Fruit fly (Drosophila melanogaster) whole organism, embryonic: ENCODE results near the gene Tlk.

Experiments used
- Atf3 ChIP-seq: fragments of 200-800 bp; sonication (Bioruptor generic); optimal IDR thresholded peaks from 3 replicates; lab custom pipeline; 2016; ENCODE audit warnings: missing biosample characterization, missing genetic modification characterization
- Atf6 ChIP-seq: fragments of 200-800 bp; sonication (Bioruptor generic); IDR thresholded peaks from 2 replicates; pipeline ENCODE4 v1.3.6; 2022; ENCODE audit warnings: missing biosample characterization, missing genetic modification characterization
- CG12155 ChIP-seq: fragments of 200-800 bp; sonication (Bioruptor generic); optimal IDR thresholded peaks from 3 replicates; lab custom pipeline; 2016; ENCODE audit warnings: missing biosample characterization, missing genetic modification characterization
- CG12942 ChIP-seq: fragments of 200-800 bp; sonication (Bioruptor generic); optimal IDR thresholded peaks from 3 replicates; lab custom pipeline; 2016; ENCODE audit warnings: missing biosample characterization, missing genetic modification characterization
- CG14441 ChIP-seq: fragments of 200-800 bp; sonication (Bioruptor generic); IDR thresholded peaks from 2 replicates; pipeline ENCODE4 v1.3.6; 2022; ENCODE audit warnings: missing biosample characterization, missing genetic modification characterization
- CG15514 ChIP-seq: fragments of 200-800 bp; sonication (Bioruptor generic); optimal IDR thresholded peaks from 3 replicates; lab custom pipeline; 2017; ENCODE audit warnings: missing biosample characterization, missing genetic modification characterization, mild to moderate bottlenecking, moderate library complexity, missing genetic modification reagents
- CG17328 ChIP-seq: fragments of 200-800 bp; sonication (Bioruptor generic); IDR thresholded peaks from 2 replicates; pipeline ENCODE4 v1.3.6; 2022; ENCODE audit warnings: missing biosample characterization, missing genetic modification characterization
- CG2199 ChIP-seq: fragments of 200-800 bp; sonication (Bioruptor generic); IDR thresholded peaks from 3 replicates; pipeline ENCODE4 v1.3.6; 2022; ENCODE audit warnings: missing biosample characterization, missing genetic modification characterization
- CG2202 ChIP-seq: fragments of 200-800 bp; sonication (Bioruptor generic); optimal IDR thresholded peaks from 2 replicates; lab custom pipeline; 2018; ENCODE audit warnings: missing biosample characterization, mild to moderate bottlenecking, missing genetic modification characterization
- CG2889 ChIP-seq: fragments of 200-800 bp; sonication (Bioruptor generic); IDR thresholded peaks from 3 replicates; pipeline ENCODE4 v1.3.6; 2022; ENCODE audit warnings: missing biosample characterization, missing genetic modification characterization
- CG3995 ChIP-seq: fragments of 200-800 bp; sonication (Bioruptor generic); optimal IDR thresholded peaks from 3 replicates; lab custom pipeline; 2016; ENCODE audit warnings: missing biosample characterization, missing genetic modification characterization
- CG4282 ChIP-seq: fragments of 200-800 bp; sonication (Bioruptor generic); optimal IDR thresholded peaks from 2 replicates; lab custom pipeline; 2016; ENCODE audit warnings: missing biosample characterization, missing genetic modification characterization
- CG4617 ChIP-seq: fragments of 200-800 bp; sonication (Bioruptor generic); optimal IDR thresholded peaks from 3 replicates; lab custom pipeline; 2016; ENCODE audit warnings: missing biosample characterization, missing genetic modification characterization, borderline replicate concordance
- CG4820 ChIP-seq: fragments of 200-800 bp; sonication (Bioruptor generic); optimal IDR thresholded peaks from 3 replicates; lab custom pipeline; 2016; ENCODE audit warnings: missing biosample characterization, missing genetic modification characterization
- CG5180 ChIP-seq: fragments of 200-800 bp; sonication (Bioruptor generic); optimal IDR thresholded peaks from 3 replicates; lab custom pipeline; 2017; ENCODE audit warnings: missing biosample characterization, missing genetic modification characterization, mild to moderate bottlenecking, moderate library complexity, missing genetic modification reagents
- CG5953 ChIP-seq: fragments of 200-800 bp; sonication (Bioruptor generic); IDR thresholded peaks from 2 replicates; pipeline ENCODE4 v1.3.6; 2022; ENCODE audit warnings: missing biosample characterization, missing genetic modification characterization
- CG6791 ChIP-seq: fragments of 200-800 bp; sonication (Bioruptor generic); IDR thresholded peaks from 3 replicates; pipeline ENCODE4 v1.3.6; 2022; ENCODE audit warnings: missing biosample characterization, missing genetic modification characterization; ENCODE audit not compliant: partially characterized antibody
- CG8924 ChIP-seq: fragments of 200-800 bp; optimal IDR thresholded peaks from 3 replicates; lab custom pipeline; 2019; ENCODE audit warnings: missing biosample characterization, mild to moderate bottlenecking, missing genetic modification characterization, moderate library complexity
- CG9817 ChIP-seq: fragments of 200-800 bp; sonication (Bioruptor generic); optimal IDR thresholded peaks from 2 replicates; lab custom pipeline; 2018; ENCODE audit warnings: missing biosample characterization, mild to moderate bottlenecking, missing genetic modification characterization, moderate library complexity
- CoRest ChIP-seq: fragments of 200-800 bp; sonication (Bioruptor generic); optimal IDR thresholded peaks from 3 replicates; lab custom pipeline; 2018; ENCODE audit warnings: missing biosample characterization, mild to moderate bottlenecking, missing genetic modification characterization, moderate library complexity
- Deaf1 ChIP-seq: fragments of 200-800 bp; optimal IDR thresholded peaks from 3 replicates; lab custom pipeline; 2019; ENCODE audit warnings: missing biosample characterization, mild to moderate bottlenecking, missing genetic modification characterization, moderate library complexity
- Eip74EF ChIP-seq, 2 experiments: fragments of 200-800 bp in 1 of 2; fragments of >200 bp in 1 of 2; sonication (Bioruptor generic) in 1 of 2; optimal IDR thresholded peaks; 2 replicates each; lab custom pipeline; 2017 to 2019; ENCODE audit warnings: missing biosample characterization in 2 of 2, missing genetic modification characterization in 2 of 2, mild to moderate bottlenecking in 1 of 2, moderate library complexity in 1 of 2
- Kr ChIP-seq: fragments of 200-800 bp; sonication (Bioruptor generic); optimal IDR thresholded peaks from 2 replicates; lab custom pipeline; 2017; ENCODE audit warnings: missing biosample characterization, mild to moderate bottlenecking, missing genetic modification characterization
- Max ChIP-seq: fragments of 200-800 bp; sonication (Bioruptor generic); optimal IDR thresholded peaks from 2 replicates; lab custom pipeline; 2016; ENCODE audit warnings: missing biosample characterization, mild to moderate bottlenecking, missing genetic modification characterization
- NC2α ChIP-seq: fragments of 200-800 bp; sonication (Bioruptor generic); optimal IDR thresholded peaks from 2 replicates; lab custom pipeline; 2016; ENCODE audit warnings: missing biosample characterization, missing genetic modification characterization
- NC2β ChIP-seq: fragments of 200-800 bp; sonication (Bioruptor generic); optimal IDR thresholded peaks from 2 replicates; lab custom pipeline; 2016; ENCODE audit warnings: missing biosample characterization, missing genetic modification characterization
- Pdp1 ChIP-seq, 2 experiments: fragments of 200-800 bp; sonication (Bioruptor generic); optimal IDR thresholded peaks; 3 replicates each; lab custom pipeline; 2016; ENCODE audit warnings: missing biosample characterization in 2 of 2, missing genetic modification characterization in 2 of 2, mild to moderate bottlenecking in 1 of 2, moderate library complexity in 1 of 2
- Sox102F ChIP-seq: fragments of 200-800 bp; sonication (Bioruptor generic); optimal IDR thresholded peaks from 2 replicates; lab custom pipeline; 2018; ENCODE audit warnings: missing biosample characterization, mild to moderate bottlenecking, missing genetic modification characterization, moderate library complexity
- Tbp ChIP-seq: fragments of >200 bp; optimal IDR thresholded peaks from 2 replicates; lab custom pipeline; 2018; ENCODE audit warnings: missing biosample characterization, missing genetic modification characterization
- Xbp1 ChIP-seq: fragments of 200-800 bp; sonication (Bioruptor generic); optimal IDR thresholded peaks from 3 replicates; lab custom pipeline; 2016; ENCODE audit warnings: missing biosample characterization, mild to moderate bottlenecking, missing genetic modification characterization
- Xrp1 ChIP-seq: fragments of 200-800 bp; sonication (Bioruptor generic); IDR thresholded peaks from 2 replicates; pipeline ENCODE4 v1.3.6; 2022; ENCODE audit warnings: missing biosample characterization, missing genetic modification characterization
- ase ChIP-seq: fragments of 200-800 bp; sonication (Bioruptor generic); IDR thresholded peaks from 3 replicates; pipeline ENCODE4 v1.3.6; 2022; ENCODE audit warnings: missing biosample characterization, missing genetic modification characterization
- ato ChIP-seq: fragments of 200-800 bp; sonication (Bioruptor generic); IDR thresholded peaks from 2 replicates; pipeline ENCODE4 v1.3.6; 2022; ENCODE audit warnings: missing biosample characterization, missing genetic modification characterization; ENCODE audit not compliant: partially characterized antibody
- bcd ChIP-seq: fragments of 200-800 bp; sonication (Bioruptor generic); optimal IDR thresholded peaks from 2 replicates; lab custom pipeline; 2017; ENCODE audit warnings: missing biosample characterization, mild to moderate bottlenecking, missing genetic modification characterization
- br ChIP-seq: fragments of >200 bp; optimal IDR thresholded peaks from 2 replicates; lab custom pipeline; 2017
- chif ChIP-seq, 2 experiments: fragments of 200-800 bp; sonication (Bioruptor generic); optimal IDR thresholded peaks; 3 replicates each; lab custom pipeline; 2016; ENCODE audit warnings: missing biosample characterization in 2 of 2, missing genetic modification characterization in 2 of 2
- croc ChIP-seq: fragments of 200-800 bp; sonication (Bioruptor generic); conservative IDR thresholded peaks from 3 replicates; pipeline ENCODE4 v1.3.6; 2022; ENCODE audit warnings: missing biosample characterization, missing genetic modification characterization
- dmrt99B ChIP-seq: fragments of 200-800 bp; sonication (Bioruptor generic); optimal IDR thresholded peaks from 2 replicates; lab custom pipeline; 2018; ENCODE audit warnings: missing biosample characterization, mild to moderate bottlenecking, missing genetic modification characterization, moderate library complexity
- exex ChIP-seq: fragments of 200-800 bp; sonication (Bioruptor generic); optimal IDR thresholded peaks from 4 replicates; lab custom pipeline; 2018; ENCODE audit warnings: missing biosample characterization, mild to moderate bottlenecking, missing genetic modification characterization, moderate library complexity
- gcm2 ChIP-seq: fragments of 200-800 bp; sonication (Bioruptor generic); optimal IDR thresholded peaks from 2 replicates; lab custom pipeline; 2016; ENCODE audit warnings: missing biosample characterization, missing genetic modification characterization
- gt ChIP-seq: fragments of 200-800 bp; sonication (Bioruptor generic); IDR thresholded peaks from 2 replicates; pipeline ENCODE4 v1.3.6; 2022; ENCODE audit warnings: missing biosample characterization, missing genetic modification characterization
- mam ChIP-seq: fragments of 200-800 bp; sonication (Bioruptor generic); optimal IDR thresholded peaks from 3 replicates; lab custom pipeline; 2016; ENCODE audit warnings: missing biosample characterization, missing genetic modification characterization
- mirr ChIP-seq: fragments of 200-800 bp; sonication (Bioruptor generic); optimal IDR thresholded peaks from 3 replicates; lab custom pipeline; 2018; ENCODE audit warnings: missing biosample characterization, mild to moderate bottlenecking, missing genetic modification characterization
- nau ChIP-seq: fragments of 200-800 bp; sonication (Bioruptor generic); optimal IDR thresholded peaks from 3 replicates; lab custom pipeline; 2017; ENCODE audit warnings: missing biosample characterization, mild to moderate bottlenecking, missing genetic modification characterization, missing genetic modification reagents
- row ChIP-seq: fragments of 200-800 bp; sonication (Bioruptor generic); IDR thresholded peaks from 3 replicates; pipeline ENCODE4 v1.3.6; 2022; ENCODE audit warnings: missing biosample characterization, missing genetic modification characterization
- run ChIP-seq: fragments of 200-800 bp; sonication (Bioruptor generic); optimal IDR thresholded peaks from 3 replicates; lab custom pipeline; 2018; ENCODE audit warnings: missing biosample characterization, mild to moderate bottlenecking, missing genetic modification characterization
- sens-2 ChIP-seq: fragments of 200-800 bp; sonication (Bioruptor generic); IDR thresholded peaks from 2 replicates; pipeline ENCODE4 v1.3.6; 2022; ENCODE audit warnings: missing biosample characterization, missing genetic modification characterization
- slbo ChIP-seq: fragments of 200-800 bp; sonication (Bioruptor generic); IDR thresholded peaks from 2 replicates; pipeline ENCODE4 v1.3.6; 2022; ENCODE audit warnings: missing biosample characterization, missing genetic modification characterization
- sob ChIP-seq: fragments of 200-800 bp; sonication (Bioruptor generic); IDR thresholded peaks from 2 replicates; pipeline ENCODE4 v1.3.6; 2022; ENCODE audit warnings: missing biosample characterization, missing genetic modification characterization
- usp ChIP-seq: fragments of >200 bp; optimal IDR thresholded peaks from 2 replicates; lab custom pipeline; 2017; ENCODE audit warnings: missing biosample characterization, missing genetic modification characterization
- wor ChIP-seq: fragments of 200-800 bp; sonication (Bioruptor generic); IDR thresholded peaks from 2 replicates; pipeline ENCODE4 v1.3.6; 2022; ENCODE audit warnings: missing biosample characterization, missing genetic modification characterization

The Tlk gene

DNA sequence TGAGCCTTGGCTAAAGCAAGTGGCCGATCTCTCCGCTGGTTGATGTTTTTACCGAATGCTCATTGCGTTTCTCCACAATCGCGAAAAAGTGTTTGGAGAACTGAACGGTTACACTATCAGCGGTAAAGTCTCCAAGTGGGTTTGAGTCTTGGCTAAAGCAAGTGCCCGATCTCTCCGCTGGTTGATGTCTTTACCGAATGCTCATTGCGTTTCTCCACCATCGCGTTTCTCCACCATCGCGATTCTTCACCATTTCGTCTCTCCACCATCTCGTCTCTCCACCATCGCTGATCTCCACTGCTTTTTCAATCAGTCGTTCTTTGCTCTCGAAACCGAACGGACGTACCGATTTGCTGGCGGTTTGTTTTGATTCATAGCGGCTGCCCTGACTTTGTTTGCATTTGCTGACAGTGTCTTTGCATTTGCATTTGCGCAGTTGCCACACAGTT lies 91.6 kb downstream of the Tlk start, which contains the start of gene ec (continued):
- TF ChIP-seq ase (no peak), Kr (GFP tag; lab: Kevin White, UChicago) (no peak), CG15514 (GFP tag; lab: Kevin White, UChicago) (peak; percentile 76), CG8924 (tag; lab: Kevin White, UChicago) (peak; percentile 44), sob (GFP tag; lab: Robert Waterston, UW) (no peak), NC2β (GFP tag; lab: Kevin White, UChicago) (no peak), Pdp1 (GFP tag; optimal IDR thresholded peaks at IDR 0.05; lab: Kevin White, UChicago) (peak in 1 of 2 experiments; percentile 10), gcm2 (GFP tag; lab: Kevin White, UChicago) (peak; percentile 42), CG12155 (GFP tag; lab: Kevin White, UChicago) (no peak), Atf3 (no peak), br (lab: Kevin White, UChicago) (no peak), CG5953 (GFP tag; lab: Robert Waterston, UW) (0 out of 2 replicates have a peak, but pooled peaks have one; percentile 31), Xrp1 (peak; percentile 21; the same call in 1 of the 2 replicates), bcd (no peak), CG9817 (tag; lab: Kevin White, UChicago) (no peak), CG14441 (no peak), Atf6 (GFP tag; lab: Robert Waterston, UW) (0 out of 2 replicates have a peak, but pooled peaks have one; percentile 26), Xbp1 (no peak), CG3995 (GFP tag; lab: Kevin White, UChicago) (no peak), CG2202 (tag; lab: Kevin White, UChicago) (no peak), mam (GFP tag; lab: Kevin White, UChicago) (no peak), slbo (no peak), Sox102F (GFP tag; lab: Kevin White, UChicago) (no peak), CG4820 (GFP tag; lab: Kevin White, UChicago) (no peak), croc (GFP tag; lab: Robert Waterston, UW) (no peak), CG6791 (peak; percentile 43; the same call in 1 of the 3 replicates), usp (GFP tag; lab: Kevin White, UChicago) (no peak), Max (GFP tag; lab: Kevin White, UChicago) (no peak), CG5180 (GFP tag; lab: Kevin White, UChicago) (no peak), dmrt99B (tag; lab: Kevin White, UChicago) (no peak), wor (GFP tag; lab: Robert Waterston, UW) (no peak), exex (tag; lab: Kevin White, UChicago) (no peak), CG2889 (GFP tag; lab: Robert Waterston, UW) (no peak), NC2α (GFP tag; lab: Kevin White, UChicago) (no peak), ato (peak; percentile 37; the same call in 1 of the 2 replicates), sens-2 (GFP tag; lab: Robert Waterston, UW) (no peak), chif (GFP tag; optimal IDR thresholded peaks at IDR 0.05; lab: Kevin White, UChicago) (peak in 1 of 2 experiments; percentile 30), gt (GFP tag; lab: Robert Waterston, UW) (no peak), CG4282 (GFP tag; lab: Kevin White, UChicago) (peak; percentile 22), run (tag; lab: Kevin White, UChicago) (no peak), nau (no peak), CG17328 (GFP tag; lab: Robert Waterston, UW) (peak; percentile 42), CG4617 (GFP tag; lab: Kevin White, UChicago) (no peak), CG2199 (0 out of 3 replicates have a peak, but pooled peaks have one; percentile 33), Eip74EF (GFP tag; optimal IDR thresholded peaks at IDR 0.05; lab: Kevin White, UChicago) (no peak), row (0 out of 3 replicates have a peak, but pooled peaks have one; percentile 19), Deaf1 (tag; lab: Kevin White, UChicago) (peak; percentile 66), Tbp (GFP tag; lab: Kevin White, UChicago) (no peak), CoRest (no peak), CG12942 (GFP tag; lab: Kevin White, UChicago) (no peak), mirr (no peak)
